Worm (Caenorhabditis elegans) whole organism, L1 larva: Measurements from ENCODE around the gene CC8.2.

Experiments used
- ama-1 ChIP-seq: fragments of 150-350 bp; optimal IDR thresholded peaks from 2 replicates; lab custom pipeline; 2014
- elt-3 ChIP-seq, 6 experiments: fragments of 150-350 bp in 1 of 6; sonication (generic microtip); optimal IDR thresholded peaks; 2 replicates each; lab custom pipeline; 2017 to 2018; ENCODE audit warnings: missing biosample characterization in 6 of 6, missing genetic modification characterization in 6 of 6, inconsistent platforms in 1 of 6
- isw-1 ChIP-seq: fragments of 200-800 bp; sonication (Bioruptor generic); IDR thresholded peaks from 2 replicates; pipeline ENCODE4 v1.3.6; 2022; ENCODE audit warnings: missing genetic modification characterization, missing compliant biosample characterization
- lir-3 ChIP-seq: sonication (generic microtip); optimal IDR thresholded peaks from 2 replicates; lab custom pipeline; 2016; ENCODE audit warnings: mild to moderate bottlenecking, missing genetic modification characterization, moderate library complexity, missing compliant biosample characterization; ENCODE audit not compliant: poor library complexity
- lsy-2 ChIP-seq, 2 experiments: fragments of 150-350 bp; optimal IDR thresholded peaks; 2 replicates each; lab custom pipeline; 2014; ENCODE audit warnings: missing biosample characterization in 2 of 2, missing genetic modification characterization in 2 of 2
- mab-9 ChIP-seq: fragments of 200-800 bp; sonication (Bioruptor generic); IDR thresholded peaks from 2 replicates; pipeline ENCODE4 v1.3.6; 2022; ENCODE audit warnings: missing genetic modification reagents, missing genetic modification characterization, missing compliant biosample characterization
- skn-1 ChIP-seq: fragments of 150-350 bp; optimal IDR thresholded peaks from 2 replicates; lab custom pipeline; 2014; ENCODE audit warnings: missing biosample characterization, missing genetic modification characterization

ce11 chrIV:3621805-3622355, 26.6 kb downstream of the CC8.2 start:
- no peak for TF ChIP-seq isw-1
- TF ChIP-seq ama-1, result no peak
- no peak for TF ChIP-seq lir-3
- TF ChIP-seq elt-3 (tag; optimal IDR thresholded peaks at IDR 0.05; lab: Kevin White, UChicago), result no peak
- no peak for TF ChIP-seq skn-1 (tag; lab: Kevin White, UChicago)
- no peak for TF ChIP-seq mab-9 (GFP tag; lab: Robert Waterston, UW)
- TF ChIP-seq lsy-2 (tag; optimal IDR thresholded peaks at IDR 0.05; lab: Kevin White, UChicago), result no peak
